Worm (Caenorhabditis elegans) whole organism, L4/young adult: ENCODE measurements around the gene npp-5.
A peak's percentile ranks its signal among the peaks of the same experiment; 100 is the strongest.

Experiments
- W03F9.2 ChIP-seq: fragments of 150-350 bp; optimal IDR thresholded peaks from 2 replicates; lab custom pipeline; 2014; ENCODE audit warnings: missing biosample characterization, missing genetic modification characterization
- him-1 ChIP-seq: sonication (generic microtip); optimal IDR thresholded peaks from 2 replicates; lab custom pipeline; 2016; ENCODE audit warnings: missing genotype, missing genetic modification reagents, missing genetic modification characterization, missing compliant biosample characterization

- TF ChIP-seq him-1 (tag; lab: Kevin White, UChicago): peak; percentile 9
- TF ChIP-seq W03F9.2: no peak
Observed at ce11 chrII:11621576-11621975, 22.0 kb upstream of the npp-5 start.
